Fruit fly (Drosophila melanogaster) whole organism, pupa: ENCODE data around the gene CG14646.

Experiments
- CG10348 ChIP-seq: fragments of 200-800 bp; sonication (Bioruptor generic); IDR thresholded peaks from 2 replicates; pipeline ENCODE4 v1.3.6; 2022; ENCODE audit warnings: missing biosample characterization, missing genetic modification characterization
- CG14655 ChIP-seq: fragments of 200-800 bp; sonication (Bioruptor generic); optimal IDR thresholded peaks from 3 replicates; lab custom pipeline; 2017; ENCODE audit warnings: mild to moderate bottlenecking, missing biosample characterization, missing genetic modification reagents, missing genetic modification characterization
- CG17806 ChIP-seq: fragments of 200-800 bp; sonication (Bioruptor generic); optimal IDR thresholded peaks from 2 replicates; lab custom pipeline; 2018; ENCODE audit warnings: missing biosample characterization, mild to moderate bottlenecking, missing genetic modification characterization, moderate library complexity
- CG34367 ChIP-seq: fragments of 200-800 bp; sonication (Bioruptor generic); optimal IDR thresholded peaks from 2 replicates; lab custom pipeline; 2018; ENCODE audit warnings: missing biosample characterization, mild to moderate bottlenecking, missing genetic modification characterization
- CG4496 ChIP-seq: fragments of 200-800 bp; sonication (Bioruptor generic); IDR thresholded peaks from 3 replicates; pipeline ENCODE4 v1.3.6; 2022; ENCODE audit warnings: missing biosample characterization, missing genetic modification characterization
- CG8159 ChIP-seq: fragments of 200-800 bp; sonication (Bioruptor generic); optimal IDR thresholded peaks from 3 replicates; lab custom pipeline; 2018; ENCODE audit warnings: missing biosample characterization, mild to moderate bottlenecking, missing genetic modification characterization, moderate library complexity
- CG8301 ChIP-seq: fragments of 200-800 bp; sonication (Bioruptor generic); optimal IDR thresholded peaks from 2 replicates; lab custom pipeline; 2018; ENCODE audit warnings: missing biosample characterization, mild to moderate bottlenecking, missing genetic modification characterization
- CG9948 ChIP-seq: fragments of 200-800 bp; sonication (Bioruptor generic); optimal IDR thresholded peaks from 2 replicates; lab custom pipeline; 2018; ENCODE audit warnings: missing biosample characterization, mild to moderate bottlenecking, missing genetic modification characterization, moderate library complexity
- D1 ChIP-seq: fragments of 200-800 bp; sonication (Bioruptor generic); optimal IDR thresholded peaks from 2 replicates; lab custom pipeline; 2018; ENCODE audit warnings: missing biosample characterization, mild to moderate bottlenecking, missing genetic modification characterization, moderate library complexity
- EcR ChIP-seq: fragments of 200-800 bp; sonication (Bioruptor generic); optimal IDR thresholded peaks from 3 replicates; lab custom pipeline; 2019; ENCODE audit warnings: missing biosample characterization, missing genetic modification characterization, mild to moderate bottlenecking, moderate library complexity, missing genetic modification reagents
- Ets98B ChIP-seq: fragments of 200-800 bp; sonication (Bioruptor generic); IDR thresholded peaks from 2 replicates; pipeline ENCODE4 v1.3.6; 2022; ENCODE audit warnings: missing biosample characterization, missing genetic modification characterization
- Pif1A ChIP-seq: fragments of 200-800 bp; sonication (Bioruptor generic); optimal IDR thresholded peaks from 3 replicates; lab custom pipeline; 2016; ENCODE audit warnings: missing biosample characterization, missing genetic modification characterization
- Snoo ChIP-seq: fragments of 200-800 bp; sonication (Bioruptor generic); optimal IDR thresholded peaks from 3 replicates; lab custom pipeline; 2017; ENCODE audit warnings: missing biosample characterization, mild to moderate bottlenecking, missing genetic modification characterization, inconsistent platforms
- rn ChIP-seq: fragments of 200-800 bp; sonication (Bioruptor generic); IDR thresholded peaks from 2 replicates; pipeline ENCODE4 v1.3.6; 2022; ENCODE audit warnings: missing biosample characterization, missing genetic modification characterization

dm6 chr3R:4419482-4419881 lies 29.3 kb downstream of the CG14646 start, which contains the start of gene CG32944:
- TF ChIP-seq CG8301 (tag; lab: Kevin White, UChicago) (no peak), CG4496 (GFP tag; lab: Robert Waterston, UW) (no peak), Pif1A (GFP tag; lab: Kevin White, UChicago) (no peak), CG14655 (GFP tag; lab: Kevin White, UChicago) (no peak), CG34367 (tag; lab: Kevin White, UChicago) (no peak), CG9948 (tag; lab: Kevin White, UChicago) (no peak), Ets98B (no peak), Snoo (tag; lab: Kevin White, UChicago) (no peak), EcR (GFP tag; lab: Kevin White, UChicago) (no peak), rn (GFP tag; lab: Robert Waterston, UW) (no peak), D1 (tag; lab: Kevin White, UChicago) (no peak), CG10348 (GFP tag; lab: Robert Waterston, UW) (no peak), CG17806 (tag; lab: Kevin White, UChicago) (no peak), CG8159 (tag; lab: Kevin White, UChicago) (no peak)
